Worm (Caenorhabditis elegans): ENCODE measurements around the gene ugt-2.

The ugt-2 gene

DNA sequence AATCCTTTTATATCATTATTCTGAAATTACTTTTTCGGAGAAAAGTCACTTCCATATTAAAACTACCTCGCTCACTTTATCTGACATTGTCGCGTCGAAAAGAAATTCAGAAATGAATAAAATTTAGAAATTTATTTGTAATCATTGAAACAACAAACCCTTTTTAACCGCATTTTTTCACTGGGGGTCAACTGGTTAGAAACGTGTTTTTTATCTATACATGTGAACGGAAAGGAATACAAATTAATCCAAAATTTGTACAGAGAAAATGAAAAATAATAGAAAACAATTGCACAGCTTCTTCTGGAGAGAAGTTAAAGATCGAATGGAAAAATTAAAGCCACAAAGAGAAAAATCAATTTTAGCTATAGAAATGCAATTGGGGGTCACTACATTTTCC, 30.0 kb downstream of the ugt-2 start, which contains the start of gene tag-314:
TSS of gene tag-314 (minus strand) at position 101 of the 400 bp plus-strand sequence.
- TF ChIP-seq ceh-24 (tag; optimal IDR thresholded peaks at IDR 0.05) = no peak
- TF ChIP-seq unc-3 (GFP tag; conservative IDR thresholded peaks at IDR 0.05) = no peak
- no peak for TF ChIP-seq unc-3 (tag; optimal IDR thresholded peaks at IDR 0.05)
- no peak for TF ChIP-seq ama-1 (optimal IDR thresholded peaks at IDR 0.05)

DNA sequence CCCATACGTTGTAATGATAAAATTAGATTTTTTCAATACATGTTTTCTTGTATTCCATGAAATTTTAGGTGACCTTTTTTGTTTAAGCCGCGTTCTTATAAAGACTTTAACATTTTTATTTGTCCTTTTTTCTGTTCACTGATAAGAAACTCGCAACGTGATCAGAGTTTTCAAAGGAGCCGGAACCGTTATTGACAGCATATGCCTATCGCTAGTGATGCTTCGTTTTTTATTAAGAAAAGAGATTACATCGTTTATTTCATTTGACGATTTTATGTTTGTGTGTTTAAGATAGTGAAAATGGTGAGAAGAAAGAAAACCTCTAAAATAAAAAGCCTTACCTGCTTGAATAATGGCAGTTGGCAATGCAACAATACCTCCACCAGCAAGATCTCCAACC, 34.0 kb downstream of the ugt-2 start:
- TF ChIP-seq ets-4 (tag; optimal IDR thresholded peaks at IDR 0.05) (no peak), T23F11.4 (GFP tag; optimal IDR thresholded peaks at IDR 0.05) (no peak), ceh-31 (tag; optimal IDR thresholded peaks at IDR 0.05) (no peak), fkh-6 (tag; optimal IDR thresholded peaks at IDR 0.05) (no peak), hlh-30 (tag; optimal IDR thresholded peaks at IDR 0.05; ENCODE audit: insufficient read depth) (no peak), ttx-3 (tag; optimal IDR thresholded peaks at IDR 0.05) (no peak), madf-2 (tag; optimal IDR thresholded peaks at IDR 0.05) (no peak), hlh-8 (tag; optimal IDR thresholded peaks at IDR 0.05) (no peak), ceh-18 (tag; optimal IDR thresholded peaks at IDR 0.05) (no peak), npax-4 (tag; optimal IDR thresholded peaks at IDR 0.05) (no peak), fkh-10 (GFP tag; optimal IDR thresholded peaks at IDR 0.05) (no peak), odd-2 (tag; optimal IDR thresholded peaks at IDR 0.05) (no peak), unc-3 (GFP tag; conservative IDR thresholded peaks at IDR 0.05) (no peak), unc-3 (tag; optimal IDR thresholded peaks at IDR 0.05) (no peak)

DNA sequence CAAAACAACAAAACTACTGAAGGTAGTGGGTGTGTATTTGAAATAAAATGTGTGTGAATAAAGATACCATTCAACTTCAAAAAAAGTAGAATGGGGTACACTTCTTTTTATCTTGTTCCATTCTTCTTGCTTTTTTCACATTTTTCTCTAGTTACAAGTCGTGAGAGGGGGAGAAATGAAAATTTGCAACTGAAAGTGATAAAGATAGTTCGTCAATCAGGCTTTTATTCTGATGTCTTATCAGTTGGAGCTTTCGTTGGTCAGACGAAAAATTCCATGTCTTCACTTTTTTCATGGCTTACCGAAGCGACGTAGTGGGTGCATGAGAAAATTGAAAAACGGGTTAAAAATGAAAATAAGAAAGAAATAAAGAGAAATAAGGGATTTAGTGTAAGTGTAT, 35.1 kb downstream of the ugt-2 start, which contains the start of gene Y32F6A.4:
TSS of gene Y32F6A.4 (minus strand) at position 347 of the 400 bp plus-strand sequence.
- TF ChIP-seq unc-42 (tag; optimal IDR thresholded peaks at IDR 0.05) (no peak), ceh-18 (tag; optimal IDR thresholded peaks at IDR 0.05) (no peak), fax-1 (tag; optimal IDR thresholded peaks at IDR 0.05) (no peak), ahr-1 (tag; optimal IDR thresholded peaks at IDR 0.05) (no peak), nfya-1 (tag; optimal IDR thresholded peaks at IDR 0.05) (no peak), hlh-13 (GFP tag; optimal IDR thresholded peaks at IDR 0.05) (no peak), zip-5 (tag; optimal IDR thresholded peaks at IDR 0.05) (no peak), fkh-10 (GFP tag; optimal IDR thresholded peaks at IDR 0.05) (no peak), ets-4 (tag; optimal IDR thresholded peaks at IDR 0.05) (no peak), pqm-1 (tag; optimal IDR thresholded peaks at IDR 0.05) (no peak), ceh-31 (tag; optimal IDR thresholded peaks at IDR 0.05) (no peak), fkh-6 (tag; optimal IDR thresholded peaks at IDR 0.05) (no peak), ceh-14 (tag; optimal IDR thresholded peaks at IDR 0.05) (no peak), ceh-30 (tag; optimal IDR thresholded peaks at IDR 0.05) (no peak), pros-1 (tag; optimal IDR thresholded peaks at IDR 0.05) (no peak), F13H6.1 (tag; optimal IDR thresholded peaks at IDR 0.05) (no peak), rnt-1 (tag; optimal IDR thresholded peaks at IDR 0.05) (no peak), pag-3 (tag; optimal IDR thresholded peaks at IDR 0.05; ENCODE audit: borderline replicate concordance) (no peak), C08G9.2 (tag; optimal IDR thresholded peaks at IDR 0.05) (no peak), Y22D7AL.16 (tag; optimal IDR thresholded peaks at IDR 0.05) (no peak)

DNA sequence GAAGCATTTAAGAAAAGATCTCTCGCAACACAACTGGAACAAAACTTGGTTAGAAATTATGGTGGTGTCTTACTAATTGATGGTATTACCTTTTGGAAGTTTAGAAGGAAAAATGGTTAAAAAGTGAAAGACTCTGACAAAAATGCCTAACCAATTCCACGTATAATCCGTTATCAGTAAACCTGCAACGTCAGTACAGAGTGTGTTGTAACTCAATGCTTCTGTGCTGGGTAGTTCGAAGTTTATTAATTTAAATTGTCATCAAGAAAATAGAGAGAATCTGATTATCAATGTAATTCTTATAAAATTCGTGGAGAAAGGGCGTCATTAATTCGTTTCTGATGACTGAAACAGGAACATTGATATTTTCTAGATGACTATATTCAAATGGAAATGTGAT, 36.6 kb downstream of the ugt-2 start:
- TF ChIP-seq C08G9.2 (tag; optimal IDR thresholded peaks at IDR 0.05) = no peak
- TF ChIP-seq fax-1 (tag; optimal IDR thresholded peaks at IDR 0.05) = no peak
- TF ChIP-seq ama-1 (optimal IDR thresholded peaks at IDR 0.05) = no peak
- no peak for TF ChIP-seq madf-2 (tag; optimal IDR thresholded peaks at IDR 0.05)
- TF ChIP-seq zip-5 (tag; optimal IDR thresholded peaks at IDR 0.05) = no peak
- TF ChIP-seq ceh-30 (tag; optimal IDR thresholded peaks at IDR 0.05) = no peak
- no peak for TF ChIP-seq ceh-22 (tag; optimal IDR thresholded peaks at IDR 0.05)
- TF ChIP-seq ceh-18 (tag; optimal IDR thresholded peaks at IDR 0.05) = no peak
- TF ChIP-seq pha-4 (tag; optimal IDR thresholded peaks at IDR 0.05) = no peak
- TF ChIP-seq ceh-48 (tag; optimal IDR thresholded peaks at IDR 0.05) = no peak
- no peak for TF ChIP-seq syd-9 (tag; optimal IDR thresholded peaks at IDR 0.05)
- TF ChIP-seq unc-55 (GFP tag; optimal IDR thresholded peaks at IDR 0.05) = no peak

DNA sequence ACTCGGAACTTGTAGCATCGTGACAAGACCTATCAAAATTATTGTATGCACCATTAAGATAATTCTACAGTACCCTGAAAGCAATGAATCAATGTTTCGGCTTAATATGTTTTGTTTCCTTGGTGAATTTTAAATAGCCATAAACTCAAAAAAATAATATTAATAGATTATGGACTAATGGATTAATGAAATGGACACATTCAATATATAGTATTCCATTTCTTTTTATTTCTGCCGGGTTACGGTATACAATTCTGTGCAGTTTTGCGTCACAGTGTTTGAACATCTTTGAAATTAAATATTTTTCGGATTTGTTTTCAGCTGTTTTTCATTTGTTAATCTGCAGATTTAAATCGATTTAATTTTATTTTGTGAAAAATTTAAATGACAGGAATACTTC, 38.0 kb downstream of the ugt-2 start, which contains the start of gene set-22:
TSS of gene set-22 (plus strand) at position 301 of the 400 bp plus-strand sequence.
- TF ChIP-seq ceh-24 (tag; optimal IDR thresholded peaks at IDR 0.05) = no peak
- no peak for TF ChIP-seq pha-2 (tag; optimal IDR thresholded peaks at IDR 0.05)
- no peak for TF ChIP-seq unc-42 (tag; optimal IDR thresholded peaks at IDR 0.05)
- no peak for TF ChIP-seq hlh-8 (tag; optimal IDR thresholded peaks at IDR 0.05)
- no peak for TF ChIP-seq ceh-48 (tag; optimal IDR thresholded peaks at IDR 0.05)
- no peak for TF ChIP-seq ceh-30 (tag; optimal IDR thresholded peaks at IDR 0.05)
- no peak for TF ChIP-seq nhr-232 (tag; optimal IDR thresholded peaks at IDR 0.05)
- TF ChIP-seq C08G9.2 (tag; optimal IDR thresholded peaks at IDR 0.05) = no peak
- TF ChIP-seq dmd-4 (tag; optimal IDR thresholded peaks at IDR 0.05; ENCODE audit: borderline replicate concordance) = no peak
- no peak for TF ChIP-seq syd-9 (tag; optimal IDR thresholded peaks at IDR 0.05)
- no peak for TF ChIP-seq fkh-10 (GFP tag; optimal IDR thresholded peaks at IDR 0.05)
- no peak for TF ChIP-seq ceh-22 (tag; optimal IDR thresholded peaks at IDR 0.05)
- TF ChIP-seq ceh-34 (tag; optimal IDR thresholded peaks at IDR 0.05) = no peak

Measured in whole organism, late embryonic.